Worm (Caenorhabditis elegans): ENCODE results near the gene grd-11.

Gene grd-11

ce11 chrV:20347625-20348024 is 8.9 kb upstream of the grd-11 start (continued):
- TF ChIP-seq hrde-1 (tag; optimal IDR thresholded peaks at IDR 0.05; ENCODE audit: borderline replicate concordance) (no peak), cebp-1 (GFP tag; IDR thresholded peaks at IDR 0.05) (no peak), cebp-1 (tag; optimal IDR thresholded peaks at IDR 0.05) (no peak), snpc-1.3 (tag; optimal IDR thresholded peaks at IDR 0.05; ENCODE audit: insufficient read depth) (no peak), aptf-2 (GFP tag; conservative IDR thresholded peaks at IDR 0.05) (no peak), madf-6 (GFP tag; IDR thresholded peaks at IDR 0.05) (no peak), somi-1 (GFP tag; optimal IDR thresholded peaks at IDR 0.05) (no peak), hsf-1 (GFP tag; IDR thresholded peaks at IDR 0.05) (no peak), F57C9.4 (tag; optimal IDR thresholded peaks at IDR 0.05) (no peak), dpl-1 (GFP tag; optimal IDR thresholded peaks at IDR 0.05) (no peak), F49E8.2 (tag; optimal IDR thresholded peaks at IDR 0.05; ENCODE audit: insufficient read depth) (no peak), ets-4 (GFP tag; optimal IDR thresholded peaks at IDR 0.05) (no peak), F37B4.10 (GFP tag; IDR thresholded peaks at IDR 0.05) (no peak), athp-1 (tag; optimal IDR thresholded peaks at IDR 0.05) (no peak), T26A5.8 (tag; optimal IDR thresholded peaks at IDR 0.05) (no peak)

- TF ChIP-seq mcd-1 (GFP tag; IDR thresholded peaks at IDR 0.05), result peak; percentile 23; the same call in 1 of the 2 replicates
- TF ChIP-seq hmg-1.2 (GFP tag; IDR thresholded peaks at IDR 0.05), result 0 out of 2 replicates have a peak, but pooled peaks have one; percentile 17
- TF ChIP-seq die-1 (tag; optimal IDR thresholded peaks at IDR 0.05), result peak; percentile 44
- TF ChIP-seq nhr-90 (tag; optimal IDR thresholded peaks at IDR 0.05), result peak; percentile 56
- no peak for TF ChIP-seq dpl-1 (GFP tag; optimal IDR thresholded peaks at IDR 0.05)
- peak; percentile 59; the same call in 1 of the 2 replicates for TF ChIP-seq lin-26 (GFP tag; IDR thresholded peaks at IDR 0.05)
- TF ChIP-seq let-607 (tag; optimal IDR thresholded peaks at IDR 0.05), result no peak
- TF ChIP-seq nfya-1 (tag; optimal IDR thresholded peaks at IDR 0.05; ENCODE audit: borderline replicate concordance, insufficient read depth), result no peak
- peak; percentile 3 for TF ChIP-seq mxl-1 (tag; optimal IDR thresholded peaks at IDR 0.05)
- TF ChIP-seq madf-3 (GFP tag; IDR thresholded peaks at IDR 0.05), result no peak
- TF ChIP-seq dox-1 (GFP tag; IDR thresholded peaks at IDR 0.05), result peak; percentile 36; the same call in 1 of the 2 replicates
- TF ChIP-seq aptf-3 (GFP tag; IDR thresholded peaks at IDR 0.05), result no peak
- peak; percentile 85 for TF ChIP-seq tbp1 (GFP tag; optimal IDR thresholded peaks at IDR 0.05)
- TF ChIP-seq him-1 (tag; optimal IDR thresholded peaks at IDR 0.05), result peak; percentile 50
- TF ChIP-seq B0261.1 (tag; optimal IDR thresholded peaks at IDR 0.05), result peak; percentile 65
- TF ChIP-seq rpc-1 (optimal IDR thresholded peaks at IDR 0.05), result peak; percentile 56
- peak; percentile 76 for TF ChIP-seq rpc-1 (tag; optimal IDR thresholded peaks at IDR 0.05)
- TF ChIP-seq B0336.3 (GFP tag; IDR thresholded peaks at IDR 0.05), result no peak
- no peak for TF ChIP-seq tbx-9 (tag; optimal IDR thresholded peaks at IDR 0.05; ENCODE audit: borderline replicate concordance)
Measured at ce11 chrV:20350382-20350781, 6.2 kb upstream of the grd-11 start.

- TF ChIP-seq tbx-9 (tag; optimal IDR thresholded peaks at IDR 0.05; ENCODE audit: borderline replicate concordance), result no peak
- no peak for TF ChIP-seq atf-7 (tag; optimal IDR thresholded peaks at IDR 0.05)
- no peak for TF ChIP-seq C17E4.6 (GFP tag; IDR thresholded peaks at IDR 0.05)
Measured at ce11 chrV:20351195-20351594, 5.4 kb upstream of the grd-11 start, which contains the start of gene K02E2.1. TSS of gene K02E2.1 (plus strand) at chrV:20351495.

ce11 chrV:20366839-20367238 is 10.3 kb downstream of the grd-11 start, which contains the start of gene K02E2.8:
TSS of gene K02E2.8 (minus strand) at chrV:20366939.
- TF ChIP-seq bed-2 (GFP tag; IDR thresholded peaks at IDR 0.05), result no peak
- no peak for TF ChIP-seq ztf-28 (GFP tag; IDR thresholded peaks at IDR 0.05)
- TF ChIP-seq gei-17 (GFP tag; optimal IDR thresholded peaks at IDR 0.05), result no peak
- TF ChIP-seq efl-1 (GFP tag; optimal IDR thresholded peaks at IDR 0.05), result no peak
- TF ChIP-seq nfya-1 (tag; optimal IDR thresholded peaks at IDR 0.05; ENCODE audit: borderline replicate concordance, insufficient read depth), result no peak
- TF ChIP-seq F23B12.7 (tag; optimal IDR thresholded peaks at IDR 0.05; ENCODE audit: insufficient read depth), result no peak
- no peak for TF ChIP-seq aptf-3 (GFP tag; IDR thresholded peaks at IDR 0.05)
- no peak for TF ChIP-seq ceh-40 (GFP tag; IDR thresholded peaks at IDR 0.05)
- no peak for TF ChIP-seq ztf-22 (GFP tag; optimal IDR thresholded peaks at IDR 0.05)
- TF ChIP-seq F39B2.1 (GFP tag; IDR thresholded peaks at IDR 0.05), result no peak
- TF ChIP-seq rec-8 (tag; optimal IDR thresholded peaks at IDR 0.05), result no peak
- TF ChIP-seq tbx-9 (tag; optimal IDR thresholded peaks at IDR 0.05; ENCODE audit: borderline replicate concordance), result no peak
- TF ChIP-seq snpc-3.4 (tag; optimal IDR thresholded peaks at IDR 0.05), result no peak

Data from whole organism, young adult.